Worm (Caenorhabditis elegans) whole organism, young adult: ENCODE results near the gene C50D2.1.

Experiments used
- F37B4.10 ChIP-seq: fragments of 200-800 bp; sonication (Bioruptor generic); IDR thresholded peaks from 2 replicates; pipeline ENCODE4 v1.3.6; 2022; ENCODE audit warnings: missing genetic modification characterization, missing compliant biosample characterization
- F39B2.1 ChIP-seq: fragments of 200-800 bp; sonication (Bioruptor generic); IDR thresholded peaks from 2 replicates; pipeline ENCODE4 v1.3.6; 2022; ENCODE audit warnings: missing genetic modification reagents, missing genetic modification characterization, missing compliant biosample characterization
- ZK185.1 ChIP-seq: sonication (generic microtip); optimal IDR thresholded peaks from 2 replicates; lab custom pipeline; 2016; ENCODE audit warnings: mild to moderate bottlenecking, missing genetic modification characterization, missing compliant biosample characterization; ENCODE audit not compliant: poor library complexity, severe bottlenecking
- ama-1 ChIP-seq, 3 experiments: fragments of 150-350 bp in 1 of 3; sonication (generic microtip) in 2 of 3; optimal IDR thresholded peaks; 2 replicates each; lab custom pipeline; 2014 to 2018; ENCODE audit warnings: missing biosample characterization in 2 of 3, missing genetic modification characterization in 2 of 3, missing genetic modification reagents in 2 of 3
- ceh-79 ChIP-seq: sonication (generic microtip); optimal IDR thresholded peaks from 2 replicates; lab custom pipeline; 2017; ENCODE audit warnings: mild to moderate bottlenecking, missing genetic modification characterization, missing compliant biosample characterization
- fkh-3 ChIP-seq: sonication (generic microtip); optimal IDR thresholded peaks from 2 replicates; lab custom pipeline; 2016; ENCODE audit warnings: mild to moderate bottlenecking, missing genetic modification characterization, missing compliant biosample characterization
- lin-26 ChIP-seq: fragments of 200-800 bp; sonication (Bioruptor generic); IDR thresholded peaks from 2 replicates; pipeline ENCODE4 v1.3.6; 2022; ENCODE audit warnings: missing genetic modification reagents, missing genetic modification characterization, missing compliant biosample characterization
- madf-6 ChIP-seq: fragments of 200-800 bp; sonication (Bioruptor generic); IDR thresholded peaks from 2 replicates; pipeline ENCODE4 v1.3.6; 2022; ENCODE audit warnings: missing genetic modification reagents, missing genetic modification characterization, missing compliant biosample characterization
- nhr-90 ChIP-seq: sonication (generic microtip); optimal IDR thresholded peaks from 2 replicates; lab custom pipeline; 2016; ENCODE audit warnings: missing genotype, mild to moderate bottlenecking, missing genetic modification characterization, missing compliant biosample characterization
- pha-4 ChIP-seq: fragments of 150-350 bp; sonication (generic microtip); optimal IDR thresholded peaks from 2 replicates; lab custom pipeline; 2014; ENCODE audit warnings: missing biosample characterization, missing genetic modification reagents, missing genetic modification characterization
- snpc-4 ChIP-seq, 5 experiments: fragments of 150-350 bp in 1 of 5; sonication (generic microtip) in 4 of 5; optimal IDR thresholded peaks; 2 replicates each; lab custom pipeline; 2014 to 2018; ENCODE audit warnings: missing genetic modification characterization in 5 of 5, missing biosample characterization in 3 of 5, antibody characterized with exemption in 2 of 5, mild to moderate bottlenecking in 2 of 5, missing compliant biosample characterization in 2 of 5, missing genotype in 2 of 5, moderate library complexity in 2 of 5, missing genetic modification reagents in 1 of 5
- unc-62 ChIP-seq: fragments of 150-350 bp; optimal IDR thresholded peaks from 2 replicates; lab custom pipeline; 2014; ENCODE audit warnings: missing biosample characterization, missing genetic modification reagents, missing genetic modification characterization

- no peak for TF ChIP-seq ceh-79 (tag; lab: Kevin White, UChicago)
- no peak for TF ChIP-seq F39B2.1 (GFP tag; lab: Robert Waterston, UW)
- TF ChIP-seq nhr-90 (tag; lab: Kevin White, UChicago) = no peak
- no peak for TF ChIP-seq pha-4
- TF ChIP-seq madf-6 (GFP tag; lab: Robert Waterston, UW) = no peak
- no peak for TF ChIP-seq ama-1 (optimal IDR thresholded peaks at IDR 0.05; lab: Kevin White, UChicago)
- TF ChIP-seq ama-1 (GFP tag; optimal IDR thresholded peaks at IDR 0.05; lab: Kevin White, UChicago) = no peak
- TF ChIP-seq unc-62 = no peak
- TF ChIP-seq snpc-4 (GFP tag; optimal IDR thresholded peaks at IDR 0.05; lab: Kevin White, UChicago) = no peak
- TF ChIP-seq snpc-4 (tag; optimal IDR thresholded peaks at IDR 0.05; lab: Kevin White, UChicago) = no peak
- no peak for TF ChIP-seq F37B4.10
- TF ChIP-seq fkh-3 (tag; lab: Kevin White, UChicago) = no peak
- no peak for TF ChIP-seq lin-26 (GFP tag; lab: Robert Waterston, UW)
- no peak for TF ChIP-seq ZK185.1 (tag; lab: Kevin White, UChicago)
Observed at ce11 chrII:105327-105882, 6.0 kb upstream of the C50D2.1 start.
